Worm (Caenorhabditis elegans): ENCODE results near the gene F49F1.9.

DNA sequence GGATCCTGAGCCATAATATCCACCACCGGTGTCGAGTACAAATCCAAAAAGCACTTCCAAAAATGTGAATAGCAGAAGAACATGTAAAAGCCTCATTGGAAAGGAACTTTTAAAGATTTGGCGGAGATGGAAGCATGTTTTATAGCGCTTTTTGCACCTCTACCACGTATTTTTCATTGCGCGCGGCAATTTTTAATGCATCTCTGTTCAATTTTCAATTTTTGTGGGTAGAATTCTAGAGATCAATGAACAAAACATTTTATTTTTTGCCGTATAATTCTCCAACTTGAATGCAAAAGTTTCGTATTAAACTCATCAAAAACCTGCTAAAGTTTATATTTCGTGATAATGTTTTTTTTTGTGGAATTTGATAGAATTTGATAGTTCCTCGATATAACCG is at the start of gene F49F1.9:
- TF ChIP-seq F26F4.8 (GFP tag; conservative IDR thresholded peaks at IDR 0.05) (no peak), R02D3.7 (tag; optimal IDR thresholded peaks at IDR 0.05) (no peak), snpc-4 (tag; optimal IDR thresholded peaks at IDR 0.05) (no peak), nhr-11 (tag; optimal IDR thresholded peaks at IDR 0.05) (no peak), unc-62 (GFP tag; optimal IDR thresholded peaks at IDR 0.05 in 1 of 2) (no peak), unc-62 (tag; optimal IDR thresholded peaks at IDR 0.05) (no peak), ama-1 (optimal IDR thresholded peaks at IDR 0.05) (no peak), pha-4 (GFP tag; IDR thresholded peaks at IDR 0.05) (no peak), pha-4 (tag; optimal IDR thresholded peaks at IDR 0.05) (no peak), daf-16 (GFP tag; optimal IDR thresholded peaks at IDR 0.05) (no peak), daf-16 (tag; optimal IDR thresholded peaks at IDR 0.05) (no peak), dmd-8 (GFP tag; IDR thresholded peaks at IDR 0.05) (no peak), nhr-25 (tag; optimal IDR thresholded peaks at IDR 0.05; ENCODE audit: borderline replicate concordance, insufficient read depth) (no peak), aha-1 (tag) (no peak), skn-1 (tag; optimal IDR thresholded peaks at IDR 0.05) (no peak), nhr-76 (tag; optimal IDR thresholded peaks at IDR 0.05) (no peak), lir-3 (tag; optimal IDR thresholded peaks at IDR 0.05) (no peak)

Data from whole organism, L4 larva.